Fruit fly (Drosophila melanogaster) whole organism, wandering third instar larva: ENCODE data around the gene Polr2F.
A peak's percentile ranks its signal among the peaks of the same experiment; 100 is the strongest.

Experiments
- Abd-B ChIP-seq: fragments of >200 bp; optimal IDR thresholded peaks from 2 replicates; lab custom pipeline; 2017; ENCODE audit warnings: missing biosample characterization, missing genetic modification characterization
- CG32264 ChIP-seq: fragments of 200-800 bp; sonication (Bioruptor generic); optimal IDR thresholded peaks from 2 replicates; lab custom pipeline; 2016; ENCODE audit warnings: missing biosample characterization, missing genetic modification characterization
- CG9705 ChIP-seq: fragments of 200-800 bp; sonication (Bioruptor generic); optimal IDR thresholded peaks from 2 replicates; lab custom pipeline; 2018; ENCODE audit warnings: missing biosample characterization, mild to moderate bottlenecking, missing genetic modification characterization
- CrebA ChIP-seq: fragments of 200-800 bp; sonication (Bioruptor generic); optimal IDR thresholded peaks from 2 replicates; lab custom pipeline; 2016; ENCODE audit warnings: missing biosample characterization, mild to moderate bottlenecking, missing genetic modification characterization, borderline replicate concordance
- Dfd ChIP-seq: fragments of >200 bp; optimal IDR thresholded peaks from 2 replicates; lab custom pipeline; 2017; ENCODE audit warnings: missing biosample characterization, missing genetic modification characterization
- Dif ChIP-seq: fragments of 200-275, 200-300 bp; sonication (Bioruptor generic); optimal IDR thresholded peaks from 2 replicates; lab custom pipeline; 2018; ENCODE audit warnings: missing biosample characterization, missing genetic modification characterization; ENCODE audit not compliant: partially characterized antibody
- GATAd ChIP-seq: sonication (Bioruptor generic); optimal IDR thresholded peaks from 2 replicates; lab custom pipeline; 2016; ENCODE audit warnings: missing biosample characterization, missing genetic modification characterization
- HLH106 ChIP-seq: fragments of 200-800 bp; optimal IDR thresholded peaks from 3 replicates; lab custom pipeline; 2019; ENCODE audit warnings: missing biosample characterization, mild to moderate bottlenecking, missing genetic modification characterization, moderate library complexity
- Hnf4 ChIP-seq: fragments of 200-800 bp; sonication (Bioruptor generic); optimal IDR thresholded peaks from 2 replicates; lab custom pipeline; 2016; ENCODE audit warnings: missing biosample characterization, mild to moderate bottlenecking, missing genetic modification characterization
- Hr78 ChIP-seq: fragments of >200 bp; optimal IDR thresholded peaks from 2 replicates; lab custom pipeline; 2017; ENCODE audit warnings: missing biosample characterization, missing genetic modification characterization
- Hr83 ChIP-seq: fragments of 200-300 bp; sonication (Bioruptor generic); optimal IDR thresholded peaks from 2 replicates; lab custom pipeline; 2016; ENCODE audit warnings: missing biosample characterization, mild to moderate bottlenecking, missing genetic modification characterization, moderate library complexity; ENCODE audit not compliant: poor library complexity, severe bottlenecking
- Jra ChIP-seq: sonication (Bioruptor generic); optimal IDR thresholded peaks from 2 replicates; lab custom pipeline; 2016; ENCODE audit warnings: missing biosample characterization, missing genetic modification characterization
- Mio ChIP-seq: sonication (Bioruptor generic); optimal IDR thresholded peaks from 2 replicates; lab custom pipeline; 2016; ENCODE audit warnings: missing biosample characterization, missing genetic modification characterization
- Myc ChIP-seq: fragments of >200 bp; optimal IDR thresholded peaks from 2 replicates; lab custom pipeline; 2017
- N ChIP-seq: fragments of >200 bp; optimal IDR thresholded peaks from 2 replicates; lab custom pipeline; 2018; ENCODE audit warnings: missing biosample characterization, missing external identifiers, missing genetic modification characterization
- OdsH ChIP-seq: fragments of 200-800 bp; sonication (Bioruptor generic); optimal IDR thresholded peaks from 2 replicates; lab custom pipeline; 2016; ENCODE audit warnings: missing biosample characterization, mild to moderate bottlenecking, missing genetic modification characterization
- Rel ChIP-seq, 2 experiments: fragments of 200-800 bp; sonication (Bioruptor generic) in 1 of 2; optimal IDR thresholded peaks; 2 replicates in 1 of 2; 3 replicates in 1 of 2; lab custom pipeline; 2016 to 2019; ENCODE audit warnings: mild to moderate bottlenecking in 2 of 2, missing biosample characterization in 2 of 2, missing genetic modification characterization in 2 of 2, moderate library complexity in 1 of 2
- Sp1 ChIP-seq: fragments of 200-800 bp; sonication (Bioruptor generic); optimal IDR thresholded peaks from 3 replicates; lab custom pipeline; 2019; ENCODE audit warnings: missing biosample characterization, mild to moderate bottlenecking, missing genetic modification characterization, moderate library complexity
- Vsx2 ChIP-seq: fragments of 200-300, 225-300 bp; sonication (Bioruptor generic); optimal IDR thresholded peaks from 2 replicates; lab custom pipeline; 2018; ENCODE audit warnings: missing biosample characterization, missing genetic modification characterization; ENCODE audit not compliant: partially characterized antibody
- br ChIP-seq: fragments of 200-800 bp; sonication (Bioruptor generic); optimal IDR thresholded peaks from 2 replicates; lab custom pipeline; 2016; ENCODE audit warnings: missing biosample characterization, missing genetic modification characterization
- brk ChIP-seq: fragments of 200-800 bp; sonication (Bioruptor generic); optimal IDR thresholded peaks from 2 replicates; lab custom pipeline; 2016; ENCODE audit warnings: missing biosample characterization, mild to moderate bottlenecking, missing genetic modification characterization
- dl ChIP-seq, 2 experiments: fragments of 175-275, 200-275 bp in 1 of 2; fragments of 200-275 bp in 1 of 2; sonication (Bioruptor generic); optimal IDR thresholded peaks; lab custom pipeline; 2018; ENCODE audit warnings: mild to moderate bottlenecking in 2 of 2, missing biosample characterization in 2 of 2, missing genetic modification characterization in 2 of 2, moderate library complexity in 2 of 2; ENCODE audit not compliant: partially characterized antibody in 2 of 2, insufficient read depth in 1 of 2
- dmrt93B ChIP-seq: fragments of 200-800 bp; sonication (Bioruptor generic); optimal IDR thresholded peaks from 2 replicates; lab custom pipeline; 2018; ENCODE audit warnings: missing biosample characterization, mild to moderate bottlenecking, missing genetic modification characterization
- dsf ChIP-seq: sonication (Bioruptor generic); optimal IDR thresholded peaks from 2 replicates; lab custom pipeline; 2016; ENCODE audit warnings: missing biosample characterization, missing genetic modification characterization, borderline replicate concordance
- ey ChIP-seq: fragments of 200-800 bp; sonication (Bioruptor generic); optimal IDR thresholded peaks from 2 replicates; lab custom pipeline; 2016; ENCODE audit warnings: missing biosample characterization, missing genetic modification characterization
- foxo ChIP-seq, 2 experiments: fragments of 200-800 bp; sonication (Bioruptor generic); optimal IDR thresholded peaks; 2 replicates in 1 of 2; 3 replicates in 1 of 2; lab custom pipeline; 2016 to 2017; ENCODE audit warnings: missing biosample characterization in 2 of 2, missing genetic modification characterization in 2 of 2
- fru ChIP-seq: fragments of 200-800 bp; sonication (Bioruptor generic); optimal IDR thresholded peaks from 3 replicates; lab custom pipeline; 2016; ENCODE audit warnings: missing biosample characterization, mild to moderate bottlenecking, missing genetic modification characterization
- h ChIP-seq: fragments of 200-800 bp; sonication (Bioruptor generic); optimal IDR thresholded peaks from 3 replicates; lab custom pipeline; 2016; ENCODE audit warnings: missing biosample characterization, mild to moderate bottlenecking, missing genetic modification characterization
- jim ChIP-seq: fragments of 175-275, 200-325 bp; sonication (Bioruptor generic); optimal IDR thresholded peaks from 2 replicates; lab custom pipeline; 2016; ENCODE audit warnings: missing biosample characterization, mild to moderate bottlenecking, missing genetic modification characterization
- lola ChIP-seq: fragments of >200 bp; optimal IDR thresholded peaks from 2 replicates; lab custom pipeline; 2017; ENCODE audit warnings: missing biosample characterization, missing genetic modification characterization
- pan ChIP-seq: fragments of >200 bp; optimal IDR thresholded peaks from 2 replicates; lab custom pipeline; 2017
- psq ChIP-seq: fragments of 200-800 bp; sonication (Bioruptor generic); optimal IDR thresholded peaks from 3 replicates; lab custom pipeline; 2017; ENCODE audit warnings: missing biosample characterization, mild to moderate bottlenecking, missing genetic modification characterization, moderate library complexity
- rgr ChIP-seq: fragments of 200-800 bp; sonication (Bioruptor generic); optimal IDR thresholded peaks from 3 replicates; lab custom pipeline; 2016; ENCODE audit warnings: missing biosample characterization, mild to moderate bottlenecking, missing genetic modification characterization
- sage ChIP-seq: fragments of 200-800 bp; sonication (Bioruptor generic); optimal IDR thresholded peaks from 2 replicates; lab custom pipeline; 2016; ENCODE audit warnings: missing biosample characterization, mild to moderate bottlenecking, missing genetic modification characterization
- sv ChIP-seq: fragments of 200-800 bp; sonication (Bioruptor generic); optimal IDR thresholded peaks from 3 replicates; lab custom pipeline; 2016; ENCODE audit warnings: missing biosample characterization, missing genetic modification characterization
- tai ChIP-seq: sonication (Bioruptor generic); optimal IDR thresholded peaks from 2 replicates; lab custom pipeline; 2016; ENCODE audit warnings: missing biosample characterization, missing genetic modification characterization
- usp ChIP-seq: fragments of >200 bp; optimal IDR thresholded peaks from 2 replicates; lab custom pipeline; 2017; ENCODE audit warnings: missing biosample characterization, missing genetic modification characterization
- woc ChIP-seq: sonication (Bioruptor generic); optimal IDR thresholded peaks from 2 replicates; lab custom pipeline; 2016; ENCODE audit warnings: missing biosample characterization, mild to moderate bottlenecking, missing genetic modification characterization

Gene Polr2F

DNA sequence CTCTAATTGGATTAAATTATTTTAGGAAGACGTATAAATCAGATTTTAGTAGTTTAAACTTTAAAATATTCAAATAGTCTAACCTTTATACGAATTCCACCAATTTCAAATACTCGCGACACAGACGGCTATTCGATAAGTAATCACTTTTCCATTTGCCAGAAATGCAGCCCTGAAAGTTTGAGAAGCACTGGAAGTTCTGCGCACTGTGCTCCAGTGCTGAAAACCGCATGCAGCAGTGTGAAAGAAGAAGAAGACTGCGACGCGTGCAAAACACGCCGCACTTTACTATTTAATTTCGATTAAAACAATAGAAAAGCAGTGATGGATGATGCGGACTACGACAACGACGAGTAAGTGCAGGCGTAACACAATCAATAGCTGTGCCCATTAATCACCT is at the start of gene Polr2F:
Gene Polr2F (plus strand): TSS at position 233 of the 400 bp plus-strand sequence.
- TF ChIP-seq Rel (GFP tag; optimal IDR thresholded peaks at IDR 0.05; lab: Kevin White, UChicago) (no peak), Rel (tag; optimal IDR thresholded peaks at IDR 0.05; lab: Kevin White, UChicago) (peak; percentile 53), dsf (GFP tag; lab: Kevin White, UChicago) (no peak), jim (GFP tag; lab: Kevin White, UChicago) (peak; percentile 78), lola (no peak), sage (peak; percentile 22), OdsH (GFP tag; lab: Kevin White, UChicago) (peak; percentile 63), rgr (peak; percentile 89), Vsx2 (no peak), br (GFP tag; lab: Kevin White, UChicago) (peak; percentile 81), Sp1 (GFP tag; lab: Kevin White, UChicago) (peak; percentile 67), h (peak; percentile 89), ey (peak; percentile 85), woc (GFP tag; lab: Kevin White, UChicago) (peak; percentile 96), CG32264 (GFP tag; lab: Kevin White, UChicago) (peak; percentile 66), Mio (GFP tag; lab: Kevin White, UChicago) (peak; percentile 46), Myc (lab: Kevin White, UChicago) (peak; percentile 80), CG9705 (GFP tag; lab: Kevin White, UChicago) (peak; percentile 74), foxo (GFP tag; optimal IDR thresholded peaks at IDR 0.05; lab: Kevin White, UChicago) (peak in 1 of 2 experiments; percentile 91), psq (GFP tag; lab: Kevin White, UChicago) (peak; percentile 65), sv (GFP tag; lab: Kevin White, UChicago) (peak; percentile 78), Dif (GFP tag; lab: Kevin White, UChicago) (no peak), Hr83 (GFP tag; lab: Kevin White, UChicago) (peak; percentile 96), fru (GFP tag; lab: Kevin White, UChicago) (peak; percentile 80), tai (GFP tag; lab: Kevin White, UChicago) (no peak), HLH106 (peak; percentile 77)

DNA sequence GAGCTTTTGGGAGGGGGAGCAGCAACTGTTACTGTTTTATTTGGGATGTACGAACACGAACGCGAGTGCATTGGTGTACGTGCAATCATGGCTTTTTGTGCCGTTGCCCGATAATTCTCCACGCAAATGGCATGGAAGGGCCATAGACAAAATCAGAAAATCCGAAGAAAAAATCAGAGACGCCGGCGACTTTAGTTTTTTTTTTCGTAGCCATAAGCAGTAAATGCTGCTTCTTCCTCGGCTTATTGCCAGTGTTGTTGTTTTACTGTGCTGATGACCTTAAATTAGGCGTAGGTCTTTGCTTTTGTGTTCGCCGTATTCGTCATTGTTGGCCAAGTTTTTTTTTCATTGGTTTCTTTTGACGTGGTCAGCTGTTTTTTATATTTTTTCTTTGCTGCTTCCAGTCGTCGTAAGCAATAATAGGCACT is 49.4 kb upstream of the Polr2F start:
- no peak for TF ChIP-seq brk (GFP tag; lab: Kevin White, UChicago)

DNA sequence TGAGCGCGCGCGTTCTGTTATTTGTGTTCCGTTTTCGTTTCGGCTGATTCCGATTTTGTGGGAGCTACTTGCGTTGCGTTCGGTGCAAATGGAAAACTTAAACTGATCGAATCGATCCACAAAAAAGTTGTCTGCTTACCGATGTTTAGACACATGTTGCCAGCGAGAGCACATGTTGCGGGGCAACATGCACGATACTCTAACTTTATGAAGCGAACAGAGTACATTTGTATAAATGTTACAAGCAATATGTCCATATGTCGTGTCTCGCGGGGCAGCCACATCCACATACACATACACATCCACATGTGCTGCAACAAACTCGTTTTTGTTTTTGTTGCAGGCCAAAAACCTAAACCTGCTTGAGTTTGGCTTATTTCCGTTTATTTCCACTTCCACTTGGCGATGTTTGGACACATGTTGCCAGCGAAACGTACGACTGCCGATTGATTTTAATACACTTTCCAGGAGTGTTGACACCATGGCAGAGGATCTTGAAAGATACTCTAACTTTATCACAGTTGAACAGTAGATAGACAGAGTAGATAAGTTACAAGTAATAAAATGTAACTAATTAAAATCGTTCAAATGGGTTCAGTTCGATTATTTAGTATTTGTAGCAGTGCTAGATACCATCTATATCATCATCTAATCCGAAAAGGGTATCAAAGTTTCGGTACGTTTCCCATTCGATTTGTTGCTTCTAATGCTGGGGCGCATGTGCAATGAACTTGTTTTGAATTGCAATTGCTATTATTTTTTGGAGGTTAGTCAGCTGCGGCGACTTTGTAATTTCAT is 47.7 kb upstream of the Polr2F start:
- no peak for TF ChIP-seq sage
- peak; percentile 45 for TF ChIP-seq Vsx2
- TF ChIP-seq Mio (GFP tag; lab: Kevin White, UChicago) = no peak
- TF ChIP-seq fru (GFP tag; lab: Kevin White, UChicago) = no peak
- no peak for TF ChIP-seq N
- no peak for TF ChIP-seq dmrt93B (GFP tag; lab: Kevin White, UChicago)
- no peak for TF ChIP-seq Hnf4 (GFP tag; lab: Kevin White, UChicago)
- no peak for TF ChIP-seq Hr78 (GFP tag; lab: Kevin White, UChicago)
- peak; percentile 11 for TF ChIP-seq Rel (GFP tag; optimal IDR thresholded peaks at IDR 0.05; lab: Kevin White, UChicago)
- no peak for TF ChIP-seq Rel (tag; optimal IDR thresholded peaks at IDR 0.05; lab: Kevin White, UChicago)
- no peak for TF ChIP-seq ey
- TF ChIP-seq usp (GFP tag; lab: Kevin White, UChicago) = no peak
- peak; percentile 67 for TF ChIP-seq CrebA (GFP tag; lab: Kevin White, UChicago)
- no peak for TF ChIP-seq sv (GFP tag; lab: Kevin White, UChicago)
- no peak for TF ChIP-seq pan (lab: Kevin White, UChicago)
- no peak for TF ChIP-seq Myc (lab: Kevin White, UChicago)
- TF ChIP-seq Hr83 (GFP tag; lab: Kevin White, UChicago) = no peak
- no peak for TF ChIP-seq Jra (GFP tag; lab: Kevin White, UChicago)
- no peak for TF ChIP-seq CG9705 (GFP tag; lab: Kevin White, UChicago)
- TF ChIP-seq jim (GFP tag; lab: Kevin White, UChicago) = no peak
- peak; percentile 40 for TF ChIP-seq h
- TF ChIP-seq Dif (GFP tag; lab: Kevin White, UChicago) = no peak
- no peak for TF ChIP-seq Sp1 (GFP tag; lab: Kevin White, UChicago)
- TF ChIP-seq br (GFP tag; lab: Kevin White, UChicago) = no peak
- no peak for TF ChIP-seq lola
- TF ChIP-seq dl (GFP tag; optimal IDR thresholded peaks at IDR 0.05; lab: Kevin White, UChicago; ENCODE audit: insufficient read depth in 1 of 2, partially characterized antibody in 2 of 2) = peak; percentile 3 to 11
- no peak for TF ChIP-seq Abd-B (GFP tag; lab: Kevin White, UChicago)
- no peak for TF ChIP-seq OdsH (GFP tag; lab: Kevin White, UChicago)
- no peak for TF ChIP-seq CG32264 (GFP tag; lab: Kevin White, UChicago)
- TF ChIP-seq rgr = peak; percentile 23
- TF ChIP-seq psq (GFP tag; lab: Kevin White, UChicago) = peak; percentile 33
- no peak for TF ChIP-seq dsf (GFP tag; lab: Kevin White, UChicago)
- no peak for TF ChIP-seq HLH106
- TF ChIP-seq tai (GFP tag; lab: Kevin White, UChicago) = no peak
- no peak for TF ChIP-seq GATAd (GFP tag; lab: Kevin White, UChicago)
- TF ChIP-seq foxo (GFP tag; optimal IDR thresholded peaks at IDR 0.05; lab: Kevin White, UChicago) = no peak
- TF ChIP-seq Dfd (GFP tag; lab: Kevin White, UChicago) = no peak
- no peak for TF ChIP-seq brk (GFP tag; lab: Kevin White, UChicago)
- no peak for TF ChIP-seq woc (GFP tag; lab: Kevin White, UChicago)
